Worm (Caenorhabditis elegans) whole organism, young adult: Measurements from ENCODE around the gene C17H12.12.

Experiments
- B0019.2 ChIP-seq: fragments of 200-800 bp; sonication (Bioruptor generic); conservative IDR thresholded peaks from 2 replicates; pipeline ENCODE4 v1.3.6; 2022; ENCODE audit warnings: missing genetic modification reagents, missing genetic modification characterization, missing compliant biosample characterization
- B0035.1 ChIP-seq: sonication (generic microtip); optimal IDR thresholded peaks from 2 replicates; lab custom pipeline; 2016; ENCODE audit warnings: missing genetic modification characterization, mild to moderate bottlenecking, missing compliant biosample characterization, missing genotype, missing genetic modification reagents
- B0261.1 ChIP-seq: sonication (generic microtip); optimal IDR thresholded peaks from 2 replicates; lab custom pipeline; 2016; ENCODE audit warnings: mild to moderate bottlenecking, missing genetic modification characterization, moderate library complexity, missing compliant biosample characterization
- B0336.3 ChIP-seq: fragments of 200-800 bp; sonication (Bioruptor generic); IDR thresholded peaks from 2 replicates; pipeline ENCODE4 v1.3.6; 2022; ENCODE audit warnings: missing genetic modification characterization, missing compliant biosample characterization
- F22D6.2 ChIP-seq: sonication (generic microtip); optimal IDR thresholded peaks from 2 replicates; lab custom pipeline; 2016; ENCODE audit warnings: mild to moderate bottlenecking, missing genetic modification characterization, missing compliant biosample characterization
- F55B11.4 ChIP-seq: sonication (generic microtip); optimal IDR thresholded peaks from 2 replicates; lab custom pipeline; 2016; ENCODE audit warnings: missing compliant biosample characterization, missing genetic modification characterization, borderline replicate concordance; ENCODE audit not compliant: insufficient read depth
- F57C9.4 ChIP-seq: sonication (generic microtip); optimal IDR thresholded peaks from 2 replicates; lab custom pipeline; 2017; ENCODE audit warnings: mild to moderate bottlenecking, missing genetic modification characterization, missing compliant biosample characterization
- K12H6.12 ChIP-seq: fragments of 200-800 bp; sonication (Bioruptor generic); optimal IDR thresholded peaks from 2 replicates; lab custom pipeline; 2018; ENCODE audit warnings: mild to moderate bottlenecking, missing genetic modification characterization, missing compliant biosample characterization
- T07F8.4 ChIP-seq: sonication (generic microtip); optimal IDR thresholded peaks from 2 replicates; lab custom pipeline; 2016; ENCODE audit warnings: mild to moderate bottlenecking, missing genetic modification characterization, moderate library complexity, missing compliant biosample characterization
- Y67H2A.10 ChIP-seq: fragments of 200-800 bp; sonication (Bioruptor generic); conservative IDR thresholded peaks from 2 replicates; pipeline ENCODE4 v1.3.6; 2022; ENCODE audit warnings: missing genetic modification reagents, missing genetic modification characterization, missing compliant biosample characterization
- Y95B8A.8 ChIP-seq: fragments of 200-800 bp; sonication (Bioruptor generic); IDR thresholded peaks from 2 replicates; pipeline ENCODE4 v1.3.6; 2022; ENCODE audit warnings: missing genetic modification reagents, missing genetic modification characterization, missing compliant biosample characterization
- akir-1 ChIP-seq: fragments of 200-800 bp; sonication (Bioruptor generic); optimal IDR thresholded peaks from 2 replicates; lab custom pipeline; 2018; ENCODE audit warnings: mild to moderate bottlenecking, missing genetic modification characterization, moderate library complexity, missing compliant biosample characterization
- ama-1 ChIP-seq, 3 experiments: fragments of 150-350 bp in 1 of 3; sonication (generic microtip) in 2 of 3; optimal IDR thresholded peaks; 2 replicates each; lab custom pipeline; 2014 to 2018; ENCODE audit warnings: missing biosample characterization in 2 of 3, missing genetic modification characterization in 2 of 3, missing genetic modification reagents in 2 of 3
- aptf-3 ChIP-seq: fragments of 200-800 bp; sonication (Bioruptor generic); IDR thresholded peaks from 2 replicates; pipeline ENCODE4 v1.3.6; 2022; ENCODE audit warnings: missing genetic modification characterization, missing compliant biosample characterization
- athp-1 ChIP-seq: sonication (generic microtip); optimal IDR thresholded peaks from 2 replicates; lab custom pipeline; 2017; ENCODE audit warnings: mild to moderate bottlenecking, missing genetic modification characterization, missing compliant biosample characterization
- bed-1 ChIP-seq: fragments of 200-800 bp; sonication (Bioruptor generic); IDR thresholded peaks from 2 replicates; pipeline ENCODE4 v1.3.6; 2022; ENCODE audit warnings: missing genetic modification reagents, missing genetic modification characterization, missing compliant biosample characterization
- bed-2 ChIP-seq: fragments of 200-800 bp; sonication (Bioruptor generic); IDR thresholded peaks from 2 replicates; pipeline ENCODE4 v1.3.6; 2022; ENCODE audit warnings: missing genetic modification reagents, missing genetic modification characterization, missing compliant biosample characterization
- cebp-1 ChIP-seq, 2 experiments: fragments of 200-800 bp in 1 of 2; sonication (Bioruptor generic) in 1 of 2; sonication (generic microtip) in 1 of 2; IDR thresholded peaks in 1 of 2; optimal IDR thresholded peaks in 1 of 2; 2 replicates each; pipeline versions ENCODE4 v1.3.6 to Lab custom; 2017 to 2022; ENCODE audit warnings: missing compliant biosample characterization in 2 of 2, missing genetic modification characterization in 2 of 2, mild to moderate bottlenecking in 1 of 2, missing genetic modification reagents in 1 of 2, moderate library complexity in 1 of 2
- ceh-100 ChIP-seq: fragments of 200-800 bp; sonication (Bioruptor generic); IDR thresholded peaks from 2 replicates; pipeline ENCODE4 v1.3.6; 2022; ENCODE audit warnings: missing genetic modification reagents, missing genetic modification characterization, missing compliant biosample characterization
- ceh-91 ChIP-seq: fragments of 200-800 bp; sonication (Bioruptor generic); IDR thresholded peaks from 2 replicates; pipeline ENCODE4 v1.3.6; 2022; ENCODE audit warnings: missing genetic modification reagents, missing genetic modification characterization, missing compliant biosample characterization
- die-1 ChIP-seq: sonication (generic microtip); optimal IDR thresholded peaks from 2 replicates; lab custom pipeline; 2016; ENCODE audit warnings: missing genotype, mild to moderate bottlenecking, missing genetic modification characterization, missing compliant biosample characterization
- dpl-1 ChIP-seq: fragments of 150-350 bp; optimal IDR thresholded peaks from 2 replicates; lab custom pipeline; 2014; ENCODE audit warnings: missing biosample characterization, missing genetic modification reagents, missing genetic modification characterization
- efl-1 ChIP-seq: fragments of 150-350 bp; optimal IDR thresholded peaks from 2 replicates; lab custom pipeline; 2014; ENCODE audit warnings: missing biosample characterization, missing genetic modification reagents, missing genetic modification characterization
- egl-44 ChIP-seq: fragments of 200-800 bp; sonication (Bioruptor generic); IDR thresholded peaks from 2 replicates; pipeline ENCODE4 v1.3.6; 2022; ENCODE audit warnings: missing genetic modification reagents, missing genetic modification characterization, missing compliant biosample characterization
- ekl-4 ChIP-seq: fragments of 200-800 bp; sonication (Bioruptor generic); IDR thresholded peaks from 2 replicates; pipeline ENCODE4 v1.3.6; 2022; ENCODE audit warnings: missing genetic modification reagents, missing genetic modification characterization, missing compliant biosample characterization
- ets-4 ChIP-seq: fragments of 200-800 bp; sonication (Bioruptor generic); optimal IDR thresholded peaks from 2 replicates; lab custom pipeline; 2018; ENCODE audit warnings: mild to moderate bottlenecking, missing genetic modification characterization, missing compliant biosample characterization
- him-1 ChIP-seq: sonication (generic microtip); optimal IDR thresholded peaks from 2 replicates; lab custom pipeline; 2016; ENCODE audit warnings: missing genotype, missing genetic modification reagents, missing genetic modification characterization, missing compliant biosample characterization
- lag-1 ChIP-seq: fragments of 200-800 bp; sonication (Bioruptor generic); IDR thresholded peaks from 2 replicates; pipeline ENCODE4 v1.3.6; 2022; ENCODE audit warnings: missing genetic modification reagents, missing genetic modification characterization, missing compliant biosample characterization
- let-607 ChIP-seq, 2 experiments: fragments of 200-800 bp in 1 of 2; sonication (Bioruptor generic) in 1 of 2; sonication (generic microtip) in 1 of 2; optimal IDR thresholded peaks; 2 replicates each; lab custom pipeline; 2016 to 2018; ENCODE audit warnings: mild to moderate bottlenecking in 2 of 2, missing compliant biosample characterization in 2 of 2, missing genetic modification characterization in 2 of 2, moderate library complexity in 2 of 2, missing genotype in 1 of 2
- lin-35 ChIP-seq, 3 experiments: fragments of 150-350 bp in 2 of 3; sonication (generic microtip) in 1 of 3; optimal IDR thresholded peaks; 2 replicates each; lab custom pipeline; 2014 to 2018; ENCODE audit warnings: missing biosample characterization in 3 of 3, missing genetic modification characterization in 3 of 3, missing genetic modification reagents in 3 of 3
- lin-40 ChIP-seq: sonication (generic microtip); optimal IDR thresholded peaks from 2 replicates; lab custom pipeline; 2016; ENCODE audit warnings: missing genetic modification characterization, mild to moderate bottlenecking, missing compliant biosample characterization, missing genotype, missing genetic modification reagents
- lsy-27 ChIP-seq: sonication (generic microtip); optimal IDR thresholded peaks from 2 replicates; lab custom pipeline; 2017; ENCODE audit warnings: missing genetic modification characterization, mild to moderate bottlenecking, missing compliant biosample characterization, antibody characterized with exemption, missing genotype, borderline replicate concordance; ENCODE audit not compliant: insufficient read depth
- madf-10 ChIP-seq: sonication (generic microtip); optimal IDR thresholded peaks from 2 replicates; lab custom pipeline; 2016; ENCODE audit warnings: mild to moderate bottlenecking, missing genetic modification characterization, missing compliant biosample characterization
- mel-28 ChIP-seq: sonication (generic microtip); optimal IDR thresholded peaks from 2 replicates; lab custom pipeline; 2016; ENCODE audit warnings: borderline replicate concordance, mild to moderate bottlenecking, missing genetic modification characterization, missing compliant biosample characterization
- mes-4 ChIP-seq: sonication (generic microtip); optimal IDR thresholded peaks from 2 replicates; lab custom pipeline; 2016; ENCODE audit warnings: missing genotype, missing genetic modification characterization, missing compliant biosample characterization
- nfyb-1 ChIP-seq: fragments of 200-800 bp; sonication (Bioruptor generic); IDR thresholded peaks from 2 replicates; pipeline ENCODE4 v1.3.6; 2022; ENCODE audit warnings: missing genetic modification reagents, missing genetic modification characterization, missing compliant biosample characterization
- repo-1 ChIP-seq: sonication (generic microtip); optimal IDR thresholded peaks from 2 replicates; lab custom pipeline; 2017; ENCODE audit warnings: mild to moderate bottlenecking, missing genetic modification characterization, missing compliant biosample characterization
- snpc-1.3 ChIP-seq: sonication (generic microtip); optimal IDR thresholded peaks from 2 replicates; lab custom pipeline; 2017; ENCODE audit warnings: missing genetic modification characterization, mild to moderate bottlenecking, missing compliant biosample characterization, antibody characterized with exemption, moderate library complexity, missing genotype, missing genetic modification reagents; ENCODE audit not compliant: insufficient read depth
- somi-1 ChIP-seq: fragments of 200-800 bp; sonication (Bioruptor generic); optimal IDR thresholded peaks from 2 replicates; lab custom pipeline; 2018; ENCODE audit warnings: mild to moderate bottlenecking, missing genetic modification characterization, missing compliant biosample characterization
- tbp1 ChIP-seq: fragments of 200-800 bp; sonication (Bioruptor generic); optimal IDR thresholded peaks from 2 replicates; lab custom pipeline; 2018; ENCODE audit warnings: mild to moderate bottlenecking, missing genetic modification characterization, missing compliant biosample characterization
- tlf-1 ChIP-seq: fragments of 200-800 bp; sonication (Bioruptor generic); optimal IDR thresholded peaks from 2 replicates; lab custom pipeline; 2018; ENCODE audit warnings: mild to moderate bottlenecking, missing genetic modification characterization, missing compliant biosample characterization
- unc-130 ChIP-seq: sonication (generic microtip); optimal IDR thresholded peaks from 2 replicates; lab custom pipeline; 2016; ENCODE audit warnings: missing genetic modification reagents, missing genetic modification characterization, missing compliant biosample characterization
- zfh-2 ChIP-seq: fragments of 200-800 bp; sonication (Bioruptor generic); conservative IDR thresholded peaks from 2 replicates; pipeline ENCODE4 v1.3.6; 2022; ENCODE audit warnings: missing genetic modification reagents, missing genetic modification characterization, missing compliant biosample characterization
- ztf-22 ChIP-seq: fragments of 200-800 bp; sonication (Bioruptor generic); optimal IDR thresholded peaks from 2 replicates; lab custom pipeline; 2018; ENCODE audit warnings: mild to moderate bottlenecking, missing genetic modification characterization, moderate library complexity, missing compliant biosample characterization
- ztf-26 ChIP-seq: sonication (generic microtip); optimal IDR thresholded peaks from 2 replicates; lab custom pipeline; 2017; ENCODE audit warnings: missing genetic modification characterization, missing compliant biosample characterization
- ztf-3 ChIP-seq: fragments of 200-800 bp; sonication (Bioruptor generic); optimal IDR thresholded peaks from 2 replicates; lab custom pipeline; 2018; ENCODE audit warnings: mild to moderate bottlenecking, missing genetic modification characterization, missing compliant biosample characterization

The C17H12.12 gene

ce11 chrIV:6790438-6791124, 5.1 kb upstream of the C17H12.12 start, which contains the start of the genes C17H12.2 and vha-8 (continued):
- peak; percentile 83 for TF ChIP-seq K12H6.12 (tag; lab: Kevin White, UChicago)
- peak; percentile 78 for TF ChIP-seq Y67H2A.10 (GFP tag; lab: Robert Waterston, UW)
- TF ChIP-seq repo-1 (tag; lab: Kevin White, UChicago), result peak; percentile 32
- peak; percentile 44 for TF ChIP-seq athp-1
- no peak for TF ChIP-seq snpc-1.3 (tag; lab: Kevin White, UChicago)
- TF ChIP-seq ekl-4 (GFP tag; lab: Robert Waterston, UW), result peak; percentile 82
- TF ChIP-seq lag-1 (GFP tag; lab: Robert Waterston, UW), result no peak
- TF ChIP-seq F22D6.2 (tag; lab: Kevin White, UChicago), result no peak
- TF ChIP-seq akir-1 (GFP tag; lab: Kevin White, UChicago), result peak; percentile 7
- TF ChIP-seq ztf-22 (GFP tag; lab: Kevin White, UChicago), result no peak
- peak; percentile 67 for TF ChIP-seq B0336.3 (GFP tag; lab: Robert Waterston, UW)
- TF ChIP-seq B0261.1 (tag; lab: Kevin White, UChicago), result no peak
- peak; percentile 20 for TF ChIP-seq tlf-1 (GFP tag; lab: Kevin White, UChicago)
- no peak for TF ChIP-seq mes-4 (tag; lab: Kevin White, UChicago)
- 0 out of 2 replicates have a peak, but pooled peaks have one; percentile 19 for TF ChIP-seq cebp-1 (GFP tag; IDR thresholded peaks at IDR 0.05; lab: Robert Waterston, UW)
- peak; percentile 83 for TF ChIP-seq cebp-1 (tag; optimal IDR thresholded peaks at IDR 0.05; lab: Kevin White, UChicago)
- peak; percentile 73; the same call in 1 of the 2 replicates for TF ChIP-seq nfyb-1 (GFP tag; lab: Robert Waterston, UW)
- TF ChIP-seq zfh-2 (GFP tag; lab: Robert Waterston, UW), result peak; percentile 55; the same call in 1 of the 2 replicates
- peak; percentile 59 for TF ChIP-seq ztf-26 (tag; lab: Kevin White, UChicago)
- TF ChIP-seq madf-10 (tag; lab: Kevin White, UChicago), result peak; percentile 76
- TF ChIP-seq ets-4, result peak; percentile 9
- no peak for TF ChIP-seq T07F8.4 (tag; lab: Kevin White, UChicago)
- TF ChIP-seq ztf-3 (GFP tag; lab: Kevin White, UChicago), result no peak
- peak; percentile 41 for TF ChIP-seq efl-1 (GFP tag; lab: Kevin White, UChicago)
- TF ChIP-seq F55B11.4 (tag; lab: Kevin White, UChicago), result no peak
- no peak for TF ChIP-seq B0035.1 (tag; lab: Kevin White, UChicago)
- TF ChIP-seq let-607 (tag; optimal IDR thresholded peaks at IDR 0.05; lab: Kevin White, UChicago), result peak in 1 of 2 experiments; percentile 19
- peak; percentile 4 for TF ChIP-seq dpl-1 (GFP tag; lab: Kevin White, UChicago)
- 0 out of 2 replicates have a peak, but pooled peaks have one; percentile 21 for TF ChIP-seq ceh-100 (GFP tag; lab: Robert Waterston, UW)
- no peak for TF ChIP-seq F57C9.4 (tag; lab: Kevin White, UChicago)
- no peak for TF ChIP-seq unc-130 (GFP tag; lab: Kevin White, UChicago)
- TF ChIP-seq bed-2, result no peak
- TF ChIP-seq ama-1 (optimal IDR thresholded peaks at IDR 0.05; lab: Kevin White, UChicago), result no peak
- no peak for TF ChIP-seq ama-1 (GFP tag; optimal IDR thresholded peaks at IDR 0.05; lab: Kevin White, UChicago)
- no peak for TF ChIP-seq mel-28 (tag; lab: Kevin White, UChicago)
- TF ChIP-seq lsy-27 (tag; lab: Kevin White, UChicago), result no peak
- TF ChIP-seq lin-35 (GFP tag; optimal IDR thresholded peaks at IDR 0.05; lab: Kevin White, UChicago), result peak in 1 of 3 experiments; percentile 84
- TF ChIP-seq tbp1 (GFP tag; lab: Kevin White, UChicago), result peak; percentile 48
- 0 out of 2 replicates have a peak, but pooled peaks have one; percentile 51 for TF ChIP-seq egl-44
- peak; percentile 73 for TF ChIP-seq somi-1 (GFP tag; lab: Kevin White, UChicago)
- TF ChIP-seq lin-40, result peak; percentile 88
- TF ChIP-seq die-1, result no peak
- TF ChIP-seq B0019.2 (GFP tag; lab: Robert Waterston, UW), result no peak
- TF ChIP-seq bed-1 (GFP tag; lab: Robert Waterston, UW), result no peak
- TF ChIP-seq ceh-91, result peak; percentile 45
- TF ChIP-seq aptf-3 (GFP tag; lab: Robert Waterston, UW), result no peak
- TF ChIP-seq him-1 (tag; lab: Kevin White, UChicago), result no peak
- no peak for TF ChIP-seq Y95B8A.8 (GFP tag; lab: Robert Waterston, UW)
